Fruit fly (Drosophila melanogaster) whole organism, embryonic: ENCODE data around the gene Vm34Ca.

Experiments used
- Antp ChIP-seq: fragments of 200-800 bp; sonication (Bioruptor generic); optimal IDR thresholded peaks from 3 replicates; lab custom pipeline; 2016; ENCODE audit warnings: missing biosample characterization, missing genetic modification characterization
- Asciz ChIP-seq: fragments of 200-800 bp; sonication (Bioruptor generic); optimal IDR thresholded peaks from 2 replicates; lab custom pipeline; 2017; ENCODE audit warnings: missing biosample characterization, mild to moderate bottlenecking, missing genetic modification characterization, missing genetic modification reagents
- CG10209 ChIP-seq: fragments of 200-800 bp; sonication (Bioruptor generic); optimal IDR thresholded peaks from 3 replicates; lab custom pipeline; 2017; ENCODE audit warnings: missing biosample characterization, mild to moderate bottlenecking, missing genetic modification characterization, missing genetic modification reagents
- CG10274 ChIP-seq: fragments of 200-800 bp; sonication (Bioruptor generic); optimal IDR thresholded peaks from 3 replicates; lab custom pipeline; 2017; ENCODE audit warnings: missing biosample characterization, mild to moderate bottlenecking, missing genetic modification characterization
- CG10565 ChIP-seq: fragments of 200-800 bp; sonication (Bioruptor generic); optimal IDR thresholded peaks from 3 replicates; lab custom pipeline; 2016; ENCODE audit warnings: missing biosample characterization, mild to moderate bottlenecking, missing genetic modification characterization
- CG12659 ChIP-seq: fragments of 200-800 bp; sonication (Bioruptor generic); optimal IDR thresholded peaks from 3 replicates; lab custom pipeline; 2017; ENCODE audit warnings: mild to moderate bottlenecking, missing biosample characterization, missing genetic modification reagents, missing genetic modification characterization
- CG14441 ChIP-seq: fragments of 200-800 bp; sonication (Bioruptor generic); IDR thresholded peaks from 2 replicates; pipeline ENCODE4 v1.3.6; 2022; ENCODE audit warnings: missing biosample characterization, missing genetic modification characterization
- CG14860 ChIP-seq: fragments of 200-800 bp; sonication (Bioruptor generic); IDR thresholded peaks from 3 replicates; pipeline ENCODE4 v1.3.6; 2022; ENCODE audit warnings: missing biosample characterization, missing genetic modification characterization; ENCODE audit not compliant: partially characterized antibody
- CG17568 ChIP-seq: fragments of 200-800 bp; sonication (Bioruptor generic); optimal IDR thresholded peaks from 2 replicates; lab custom pipeline; 2018; ENCODE audit warnings: missing biosample characterization, mild to moderate bottlenecking, missing genetic modification characterization, moderate library complexity
- CG1792 ChIP-seq: fragments of 200-800 bp; sonication (Bioruptor generic); optimal IDR thresholded peaks from 2 replicates; lab custom pipeline; 2016; ENCODE audit warnings: missing biosample characterization, missing genetic modification characterization
- CG2678 ChIP-seq: fragments of 200-800 bp; sonication (Bioruptor generic); optimal IDR thresholded peaks from 3 replicates; lab custom pipeline; 2019; ENCODE audit warnings: missing biosample characterization, mild to moderate bottlenecking, missing genetic modification characterization, moderate library complexity
- CG30020 ChIP-seq: fragments of 200-800 bp; optimal IDR thresholded peaks from 2 replicates; lab custom pipeline; 2019; ENCODE audit warnings: missing biosample characterization, mild to moderate bottlenecking, missing genetic modification characterization, moderate library complexity
- CG31441 ChIP-seq: fragments of 200-800 bp; sonication (Bioruptor generic); IDR thresholded peaks from 2 replicates; pipeline ENCODE4 v1.3.6; 2022; ENCODE audit warnings: missing biosample characterization, missing genetic modification characterization
- CG34376 ChIP-seq: fragments of 200-800 bp; sonication (Bioruptor generic); optimal IDR thresholded peaks from 2 replicates; lab custom pipeline; 2018; ENCODE audit warnings: missing biosample characterization, mild to moderate bottlenecking, missing genetic modification characterization
- CG6272 ChIP-seq: fragments of 200-800 bp; sonication (Bioruptor generic); IDR thresholded peaks from 2 replicates; pipeline ENCODE4 v1.3.6; 2022; ENCODE audit warnings: missing biosample characterization, missing genetic modification characterization
- CG7372 ChIP-seq: fragments of 200-800 bp; sonication (Bioruptor generic); IDR thresholded peaks from 2 replicates; pipeline ENCODE4 v1.3.6; 2022; ENCODE audit warnings: missing biosample characterization, missing genetic modification characterization
- CG7839 ChIP-seq: fragments of 200-800 bp; sonication (Bioruptor generic); optimal IDR thresholded peaks from 3 replicates; lab custom pipeline; 2018; ENCODE audit warnings: missing biosample characterization, mild to moderate bottlenecking, missing genetic modification characterization, moderate library complexity
- CG9437 ChIP-seq: fragments of 200-800 bp; sonication (Bioruptor generic); optimal IDR thresholded peaks from 2 replicates; lab custom pipeline; 2018; ENCODE audit warnings: missing biosample characterization, mild to moderate bottlenecking, missing genetic modification characterization
- CG9797 ChIP-seq: fragments of 200-800 bp; sonication (Bioruptor generic); optimal IDR thresholded peaks from 3 replicates; lab custom pipeline; 2018; ENCODE audit warnings: missing biosample characterization, mild to moderate bottlenecking, missing genetic modification characterization
- E2f1 ChIP-seq: fragments of 200-800 bp; sonication (Bioruptor generic); IDR thresholded peaks from 2 replicates; pipeline ENCODE4 v1.3.6; 2022; ENCODE audit warnings: missing biosample characterization, missing genetic modification characterization
- Gug ChIP-seq: fragments of 200-800 bp; sonication (Bioruptor generic); IDR thresholded peaks from 4 replicates; pipeline ENCODE4 v1.3.6; 2022; ENCODE audit warnings: missing biosample characterization, missing genetic modification characterization
- HLH3B ChIP-seq: fragments of 200-800 bp; sonication (Bioruptor generic); IDR thresholded peaks from 2 replicates; pipeline ENCODE4 v1.3.6; 2022; ENCODE audit warnings: missing biosample characterization, missing genetic modification characterization
- HmgZ ChIP-seq: fragments of 200-800 bp; sonication (Bioruptor generic); optimal IDR thresholded peaks from 2 replicates; lab custom pipeline; 2018; ENCODE audit warnings: missing biosample characterization, mild to moderate bottlenecking, missing genetic modification characterization
- NfI ChIP-seq: fragments of 200-800 bp; sonication (Bioruptor generic); optimal IDR thresholded peaks from 3 replicates; lab custom pipeline; 2018; ENCODE audit warnings: missing biosample characterization, mild to moderate bottlenecking, missing genetic modification characterization, moderate library complexity
- Oaz ChIP-seq: fragments of 200-800 bp; sonication (Bioruptor generic); IDR thresholded peaks from 2 replicates; pipeline ENCODE4 v1.3.6; 2022; ENCODE audit warnings: missing biosample characterization, missing genetic modification characterization
- Rx ChIP-seq: fragments of 200-800 bp; sonication (Bioruptor generic); IDR thresholded peaks from 2 replicates; pipeline ENCODE4 v1.3.6; 2022; ENCODE audit warnings: missing biosample characterization, missing genetic modification characterization
- abd-A ChIP-seq: fragments of 200-800 bp; sonication (Bioruptor generic); optimal IDR thresholded peaks from 3 replicates; lab custom pipeline; 2019; ENCODE audit warnings: missing biosample characterization, mild to moderate bottlenecking, missing genetic modification characterization, moderate library complexity
- amos ChIP-seq: fragments of 200-800 bp; sonication (Bioruptor generic); IDR thresholded peaks from 2 replicates; pipeline ENCODE4 v1.3.6; 2022; ENCODE audit warnings: missing biosample characterization, missing genetic modification characterization; ENCODE audit not compliant: partially characterized antibody
- aop ChIP-seq: fragments of 200-800 bp; sonication (Bioruptor generic); IDR thresholded peaks from 2 replicates; pipeline ENCODE4 v1.3.6; 2022; ENCODE audit warnings: missing biosample characterization, missing genetic modification characterization
- br ChIP-seq: fragments of >200 bp; optimal IDR thresholded peaks from 2 replicates; lab custom pipeline; 2017
- cas ChIP-seq: fragments of 200-800 bp; sonication (Bioruptor generic); IDR thresholded peaks from 2 replicates; pipeline ENCODE4 v1.3.6; 2022; ENCODE audit warnings: missing biosample characterization, missing genetic modification characterization
- danr ChIP-seq: fragments of 200-800 bp; sonication (Bioruptor generic); IDR thresholded peaks from 2 replicates; pipeline ENCODE4 v1.3.6; 2022; ENCODE audit warnings: missing biosample characterization, missing genetic modification characterization
- eve ChIP-seq, 2 experiments: fragments of >200 bp; optimal IDR thresholded peaks; 2 replicates each; lab custom pipeline; 2017; ENCODE audit warnings: missing biosample characterization in 2 of 2, missing genetic modification characterization in 2 of 2
- eyg ChIP-seq: fragments of 200-800 bp; sonication (Bioruptor generic); optimal IDR thresholded peaks from 3 replicates; lab custom pipeline; 2016; ENCODE audit warnings: missing biosample characterization, missing genetic modification characterization
- grau ChIP-seq: fragments of 200-800 bp; optimal IDR thresholded peaks from 3 replicates; lab custom pipeline; 2019; ENCODE audit warnings: missing biosample characterization, mild to moderate bottlenecking, missing genetic modification characterization, moderate library complexity
- hbn ChIP-seq: fragments of 200-800 bp; sonication (Bioruptor generic); IDR thresholded peaks from 2 replicates; pipeline ENCODE4 v1.3.6; 2022; ENCODE audit warnings: missing biosample characterization, missing genetic modification characterization; ENCODE audit not compliant: partially characterized antibody
- hkb ChIP-seq, 2 experiments: fragments of 200-800 bp in 1 of 2; fragments of >200 bp in 1 of 2; sonication (Bioruptor generic) in 1 of 2; IDR thresholded peaks in 1 of 2; optimal IDR thresholded peaks in 1 of 2; 2 replicates each; pipeline versions ENCODE4 v1.3.6 to Lab custom; 2017 to 2022; ENCODE audit warnings: missing biosample characterization in 1 of 2, missing genetic modification characterization in 1 of 2
- hth ChIP-seq: fragments of >200 bp; optimal IDR thresholded peaks from 2 replicates; lab custom pipeline; 2017; ENCODE audit warnings: inconsistent platforms
- jigr1 ChIP-seq: fragments of 200-800 bp; sonication (Bioruptor generic); IDR thresholded peaks from 3 replicates; pipeline ENCODE4 v1.3.6; 2022; ENCODE audit warnings: missing biosample characterization, missing genetic modification characterization
- klu ChIP-seq: fragments of 200-800 bp; sonication (Bioruptor generic); IDR thresholded peaks from 2 replicates; pipeline ENCODE4 v1.3.6; 2022; ENCODE audit warnings: missing biosample characterization, missing genetic modification characterization
- lab ChIP-seq: fragments of 200-800 bp; sonication (Bioruptor generic); optimal IDR thresholded peaks from 3 replicates; lab custom pipeline; 2017; ENCODE audit warnings: missing biosample characterization, missing genetic modification characterization, mild to moderate bottlenecking, moderate library complexity, missing genetic modification reagents
- nmo ChIP-seq: fragments of 200-800 bp; sonication (Bioruptor generic); optimal IDR thresholded peaks from 2 replicates; lab custom pipeline; 2018; ENCODE audit warnings: missing biosample characterization, mild to moderate bottlenecking, missing genetic modification characterization, moderate library complexity
- nom ChIP-seq: fragments of 200-800 bp; sonication (Bioruptor generic); optimal IDR thresholded peaks from 2 replicates; lab custom pipeline; 2017; ENCODE audit warnings: missing biosample characterization, missing genetic modification characterization, mild to moderate bottlenecking, moderate library complexity, missing genetic modification reagents
- rib ChIP-seq: fragments of 200-800 bp; sonication (Bioruptor generic); IDR thresholded peaks from 2 replicates; pipeline ENCODE4 v1.3.6; 2022; ENCODE audit warnings: missing biosample characterization, missing genetic modification characterization
- sc ChIP-seq, 3 experiments: fragments of >200 bp in 2 of 3; fragments of 200-800 bp in 1 of 3; sonication (Bioruptor generic) in 1 of 3; optimal IDR thresholded peaks; 2 replicates in 2 of 3; 3 replicates in 1 of 3; lab custom pipeline; 2017; ENCODE audit warnings: mild to moderate bottlenecking in 1 of 3, missing biosample characterization in 1 of 3, missing genetic modification characterization in 1 of 3, missing genetic modification reagents in 1 of 3
- slbo ChIP-seq: fragments of 200-800 bp; sonication (Bioruptor generic); IDR thresholded peaks from 2 replicates; pipeline ENCODE4 v1.3.6; 2022; ENCODE audit warnings: missing biosample characterization, missing genetic modification characterization
- unc-4 ChIP-seq: fragments of 200-800 bp; sonication (Bioruptor generic); IDR thresholded peaks from 2 replicates; pipeline ENCODE4 v1.3.6; 2022; ENCODE audit warnings: missing biosample characterization, missing genetic modification characterization; ENCODE audit not compliant: partially characterized antibody
- zen ChIP-seq: fragments of 200-800 bp; sonication (Bioruptor generic); optimal IDR thresholded peaks from 3 replicates; lab custom pipeline; 2018; ENCODE audit warnings: missing biosample characterization, mild to moderate bottlenecking, missing genetic modification characterization, moderate library complexity

The Vm34Ca gene

dm6 chr2L:13414525-13415481 is 3.4 kb upstream of the Vm34Ca start, which contains the start of the genes CG16956, CG42784 and CG43850 (continued):
- TF ChIP-seq CG9437 (GFP tag; lab: Kevin White, UChicago) (peak; percentile 30), jigr1 (no peak), CG1792 (GFP tag; lab: Kevin White, UChicago) (no peak), aop (no peak), amos (GFP tag; lab: Robert Waterston, UW) (no peak; the same call in 1 of the 2 replicates), NfI (peak; percentile 80), hth (lab: Kevin White, UChicago) (no peak), Gug (GFP tag; lab: Robert Waterston, UW) (no peak), abd-A (no peak), rib (GFP tag; lab: Robert Waterston, UW) (no peak), CG6272 (GFP tag; lab: Robert Waterston, UW) (no peak), nmo (GFP tag; lab: Kevin White, UChicago) (no peak), br (lab: Kevin White, UChicago) (no peak), HmgZ (peak; percentile 2), slbo (no peak), CG31441 (peak; percentile 54; the same call in 1 of the 2 replicates), eve (GFP tag; optimal IDR thresholded peaks at IDR 0.05; lab: Kevin White, UChicago) (no peak), Asciz (GFP tag; lab: Kevin White, UChicago) (peak; percentile 68), Oaz (no peak), CG12659 (GFP tag; lab: Kevin White, UChicago) (peak; percentile 63), HLH3B (GFP tag; lab: Robert Waterston, UW) (no peak; the same call in 1 of the 2 replicates), Antp (GFP tag; lab: Kevin White, UChicago) (no peak), CG14441 (GFP tag; lab: Robert Waterston, UW) (0 out of 2 replicates have a peak, but pooled peaks have one; percentile 11), CG17568 (GFP tag; lab: Kevin White, UChicago) (peak; percentile 87), CG10565 (GFP tag; lab: Kevin White, UChicago) (no peak), CG7839 (tag; lab: Kevin White, UChicago) (peak; percentile 56), CG7372 (no peak), unc-4 (GFP tag; lab: Robert Waterston, UW) (no peak), Rx (no peak), sc (optimal IDR thresholded peaks at IDR 0.05; lab: Kevin White, UChicago) (no peak), sc (GFP tag; optimal IDR thresholded peaks at IDR 0.05; lab: Kevin White, UChicago) (peak; percentile 7), CG14860 (GFP tag; lab: Robert Waterston, UW) (no peak), eyg (GFP tag; lab: Kevin White, UChicago) (no peak), CG9797 (GFP tag; lab: Kevin White, UChicago) (no peak), klu (GFP tag; lab: Robert Waterston, UW) (no peak), CG30020 (tag; lab: Kevin White, UChicago) (no peak), hbn (GFP tag; lab: Robert Waterston, UW) (no peak), cas (GFP tag; lab: Robert Waterston, UW) (no peak), CG10274 (GFP tag; lab: Kevin White, UChicago) (peak; percentile 23), CG34376 (peak; percentile 96), danr (GFP tag; lab: Robert Waterston, UW) (no peak), grau (peak; percentile 57), hkb (optimal IDR thresholded peaks at IDR 0.05; lab: Kevin White, UChicago) (no peak), hkb (GFP tag; IDR thresholded peaks at IDR 0.05; lab: Robert Waterston, UW) (no peak; the same call in 1 of the 2 replicates), lab (GFP tag; lab: Kevin White, UChicago) (peak; percentile 94), E2f1 (GFP tag; lab: Robert Waterston, UW) (no peak), nom (GFP tag; lab: Kevin White, UChicago) (no peak), CG10209 (GFP tag; lab: Kevin White, UChicago) (peak; percentile 45), zen (tag; lab: Kevin White, UChicago) (no peak), CG2678 (tag; lab: Kevin White, UChicago) (no peak)
